Worm (Caenorhabditis elegans): ENCODE results near the gene F54F7.6.

The F54F7.6 gene

ce11 chrX:11826892-11827291 is 38.3 kb upstream of the F54F7.6 start:
- no peak for TF ChIP-seq lsy-2 (tag; optimal IDR thresholded peaks at IDR 0.05)
- TF ChIP-seq crh-2 (tag; optimal IDR thresholded peaks at IDR 0.05): no peak
- no peak for TF ChIP-seq ceh-82 (tag; optimal IDR thresholded peaks at IDR 0.05)
- TF ChIP-seq dmd-4 (tag; optimal IDR thresholded peaks at IDR 0.05): no peak
- TF ChIP-seq Y55F3AM.14 (GFP tag; optimal IDR thresholded peaks at IDR 0.05): no peak
- no peak for TF ChIP-seq mdl-1 (tag; optimal IDR thresholded peaks at IDR 0.05)
- no peak for TF ChIP-seq mbf-1 (tag; optimal IDR thresholded peaks at IDR 0.05)
- TF ChIP-seq F13H6.1 (tag; optimal IDR thresholded peaks at IDR 0.05): no peak
- TF ChIP-seq zag-1 (tag; optimal IDR thresholded peaks at IDR 0.05): no peak
- no peak for TF ChIP-seq nhr-11 (tag; optimal IDR thresholded peaks at IDR 0.05)
- TF ChIP-seq unc-39 (tag; optimal IDR thresholded peaks at IDR 0.05): no peak
- TF ChIP-seq elt-1 (tag; optimal IDR thresholded peaks at IDR 0.05): no peak
- TF ChIP-seq skn-1 (tag; optimal IDR thresholded peaks at IDR 0.05): no peak
- TF ChIP-seq aly-2 (tag; optimal IDR thresholded peaks at IDR 0.05): no peak
- no peak for TF ChIP-seq sem-4 (tag; optimal IDR thresholded peaks at IDR 0.05)
- no peak for TF ChIP-seq C34F6.9 (tag; optimal IDR thresholded peaks at IDR 0.05)
- no peak for TF ChIP-seq nhr-6 (tag; optimal IDR thresholded peaks at IDR 0.05)
- TF ChIP-seq fos-1 (tag; optimal IDR thresholded peaks at IDR 0.05): no peak
- no peak for TF ChIP-seq sma-9 (GFP tag; optimal IDR thresholded peaks at IDR 0.05)
- no peak for TF ChIP-seq sma-9 (tag; optimal IDR thresholded peaks at IDR 0.05)
- TF ChIP-seq ZK546.5 (tag; optimal IDR thresholded peaks at IDR 0.05): no peak

- no peak for TF ChIP-seq nhr-12 (tag; optimal IDR thresholded peaks at IDR 0.05)
- TF ChIP-seq unc-39 (tag; optimal IDR thresholded peaks at IDR 0.05): no peak
- TF ChIP-seq nhr-77 (tag; optimal IDR thresholded peaks at IDR 0.05): no peak
- TF ChIP-seq lin-13 (GFP tag; optimal IDR thresholded peaks at IDR 0.05): no peak
- no peak for TF ChIP-seq sma-3 (GFP tag; optimal IDR thresholded peaks at IDR 0.05)
- TF ChIP-seq gmeb-1 (tag; optimal IDR thresholded peaks at IDR 0.05): no peak
- no peak for TF ChIP-seq nhr-129 (tag; optimal IDR thresholded peaks at IDR 0.05)
- TF ChIP-seq lin-39 (tag; optimal IDR thresholded peaks at IDR 0.05): no peak
- TF ChIP-seq lin-11 (tag; optimal IDR thresholded peaks at IDR 0.05): no peak
- no peak for TF ChIP-seq ceh-16 (tag; optimal IDR thresholded peaks at IDR 0.05)
- no peak for TF ChIP-seq mab-5 (tag; optimal IDR thresholded peaks at IDR 0.05)
- no peak for TF ChIP-seq skn-1 (tag; optimal IDR thresholded peaks at IDR 0.05)
- no peak for TF ChIP-seq unc-62 (GFP tag; optimal IDR thresholded peaks at IDR 0.05)
- no peak for TF ChIP-seq nhr-237 (tag; optimal IDR thresholded peaks at IDR 0.05)
- TF ChIP-seq sma-9 (GFP tag; optimal IDR thresholded peaks at IDR 0.05): no peak
- TF ChIP-seq sma-9 (tag; optimal IDR thresholded peaks at IDR 0.05): no peak
- no peak for TF ChIP-seq nhr-10 (tag; optimal IDR thresholded peaks at IDR 0.05)
These were observed 37.7 kb upstream of the F54F7.6 start for ce11 chrX:11827528-11827927.

ce11 chrX:11828661-11829060 is 36.5 kb upstream of the F54F7.6 start:
- TF ChIP-seq F13H6.1 (tag; optimal IDR thresholded peaks at IDR 0.05) (no peak), ztf-1 (GFP tag; conservative IDR thresholded peaks at IDR 0.05) (no peak), nhr-12 (tag; optimal IDR thresholded peaks at IDR 0.05) (no peak), unc-62 (GFP tag; optimal IDR thresholded peaks at IDR 0.05) (no peak), ztf-11 (tag; optimal IDR thresholded peaks at IDR 0.05) (no peak), egl-27 (tag; optimal IDR thresholded peaks at IDR 0.05) (no peak), nhr-237 (tag; optimal IDR thresholded peaks at IDR 0.05) (no peak), aly-2 (tag; optimal IDR thresholded peaks at IDR 0.05) (no peak), peb-1 (tag; optimal IDR thresholded peaks at IDR 0.05) (no peak), ceh-82 (tag; optimal IDR thresholded peaks at IDR 0.05) (no peak), lin-13 (GFP tag; optimal IDR thresholded peaks at IDR 0.05) (no peak), sem-4 (tag; optimal IDR thresholded peaks at IDR 0.05) (no peak), lsy-2 (tag; optimal IDR thresholded peaks at IDR 0.05) (no peak), ztf-4 (tag; optimal IDR thresholded peaks at IDR 0.05) (no peak), lin-11 (tag; optimal IDR thresholded peaks at IDR 0.05) (no peak)

- TF ChIP-seq mdl-1 (tag; optimal IDR thresholded peaks at IDR 0.05) (no peak), egl-27 (tag; optimal IDR thresholded peaks at IDR 0.05) (no peak), ZK546.5 (tag; optimal IDR thresholded peaks at IDR 0.05) (no peak), nhr-77 (tag; optimal IDR thresholded peaks at IDR 0.05) (no peak), nhr-10 (tag; optimal IDR thresholded peaks at IDR 0.05) (no peak), C34F6.9 (tag; optimal IDR thresholded peaks at IDR 0.05) (no peak), ztf-4 (tag; optimal IDR thresholded peaks at IDR 0.05) (no peak), gmeb-1 (tag; optimal IDR thresholded peaks at IDR 0.05) (no peak), elt-3 (tag; optimal IDR thresholded peaks at IDR 0.05) (no peak), lin-39 (tag; optimal IDR thresholded peaks at IDR 0.05) (no peak), ama-1 (optimal IDR thresholded peaks at IDR 0.05) (no peak)
These were observed 27.8 kb upstream of the F54F7.6 start, which contains the start of gene taf-7.1 for ce11 chrX:11837378-11837777. Gene taf-7.1 (minus strand): TSS chrX:11837478.

Measured in whole organism, L2 larva.